Worm (Caenorhabditis elegans) whole organism, late embryonic: ENCODE results near the gene thk-1.
A peak's percentile ranks its signal among the peaks of the same experiment; 100 is the strongest.

Experiments
- C08G9.2 ChIP-seq: sonication (generic microtip); optimal IDR thresholded peaks from 2 replicates; lab custom pipeline; 2016; ENCODE audit warnings: mild to moderate bottlenecking, missing genetic modification characterization, moderate library complexity, missing compliant biosample characterization
- C38D4.7 ChIP-seq: fragments of 200-800 bp; sonication (Bioruptor generic); optimal IDR thresholded peaks from 2 replicates; lab custom pipeline; 2018; ENCODE audit warnings: mild to moderate bottlenecking, missing genetic modification characterization, moderate library complexity, missing compliant biosample characterization
- K09A11.1 ChIP-seq: sonication (generic microtip); optimal IDR thresholded peaks from 2 replicates; lab custom pipeline; 2017; ENCODE audit warnings: antibody characterized with exemption, mild to moderate bottlenecking, missing genetic modification characterization, missing compliant biosample characterization; ENCODE audit not compliant: insufficient read depth
- ama-1 ChIP-seq: fragments of 150-350 bp; optimal IDR thresholded peaks from 2 replicates; lab custom pipeline; 2014
- ceh-14 ChIP-seq: sonication (generic microtip); optimal IDR thresholded peaks from 2 replicates; lab custom pipeline; 2016; ENCODE audit warnings: missing genotype, missing genetic modification characterization, missing compliant biosample characterization
- ceh-18 ChIP-seq: sonication (generic microtip); optimal IDR thresholded peaks from 2 replicates; lab custom pipeline; 2016; ENCODE audit warnings: missing genetic modification characterization, missing compliant biosample characterization
- ceh-24 ChIP-seq: sonication (generic microtip); optimal IDR thresholded peaks from 2 replicates; lab custom pipeline; 2016; ENCODE audit warnings: mild to moderate bottlenecking, missing genetic modification characterization, missing compliant biosample characterization
- ceh-30 ChIP-seq: fragments of 150-350 bp; optimal IDR thresholded peaks from 2 replicates; lab custom pipeline; 2014; ENCODE audit warnings: missing biosample characterization, missing genetic modification characterization
- ceh-48 ChIP-seq: sonication (generic microtip); optimal IDR thresholded peaks from 2 replicates; lab custom pipeline; 2016; ENCODE audit warnings: missing genetic modification characterization, inconsistent platforms, missing compliant biosample characterization
- ceh-9 ChIP-seq: sonication (generic microtip); optimal IDR thresholded peaks from 2 replicates; lab custom pipeline; 2016; ENCODE audit warnings: mild to moderate bottlenecking, missing genetic modification characterization, inconsistent platforms, missing compliant biosample characterization
- dve-1 ChIP-seq: sonication (generic microtip); optimal IDR thresholded peaks from 2 replicates; lab custom pipeline; 2017; ENCODE audit warnings: antibody characterized with exemption, mild to moderate bottlenecking, missing genetic modification characterization, missing compliant biosample characterization
- elt-2 ChIP-seq: sonication (generic microtip); optimal IDR thresholded peaks from 2 replicates; lab custom pipeline; 2016; ENCODE audit warnings: missing genetic modification reagents, missing genetic modification characterization, missing compliant biosample characterization
- fkh-10 ChIP-seq: fragments of 150-350 bp; optimal IDR thresholded peaks from 2 replicates; lab custom pipeline; 2014; ENCODE audit warnings: missing biosample characterization, missing genetic modification reagents, missing genetic modification characterization
- hlh-13 ChIP-seq: fragments of 200-800 bp; sonication (Bioruptor generic); optimal IDR thresholded peaks from 2 replicates; lab custom pipeline; 2018; ENCODE audit warnings: mild to moderate bottlenecking, missing genetic modification characterization, missing compliant biosample characterization
- hlh-15 ChIP-seq: sonication (generic microtip); optimal IDR thresholded peaks from 2 replicates; lab custom pipeline; 2016; ENCODE audit warnings: missing genetic modification characterization, missing compliant biosample characterization
- hlh-6 ChIP-seq: sonication (generic microtip); optimal IDR thresholded peaks from 2 replicates; lab custom pipeline; 2016; ENCODE audit warnings: missing genotype, missing genetic modification characterization, missing compliant biosample characterization
- hlh-8 ChIP-seq: sonication (generic microtip); optimal IDR thresholded peaks from 2 replicates; lab custom pipeline; 2016; ENCODE audit warnings: missing genotype, missing genetic modification characterization, missing compliant biosample characterization
- lim-6 ChIP-seq: sonication (generic microtip); optimal IDR thresholded peaks from 2 replicates; lab custom pipeline; 2016; ENCODE audit warnings: missing genetic modification characterization, missing compliant biosample characterization
- lin-11 ChIP-seq: fragments of 200-800 bp; sonication (Bioruptor generic); optimal IDR thresholded peaks from 2 replicates; lab custom pipeline; 2018; ENCODE audit warnings: mild to moderate bottlenecking, missing genetic modification characterization, missing compliant biosample characterization
- madf-2 ChIP-seq: sonication (generic microtip); optimal IDR thresholded peaks from 2 replicates; lab custom pipeline; 2017; ENCODE audit warnings: missing genetic modification characterization, missing compliant biosample characterization
- nfya-1 ChIP-seq: sonication (generic microtip); optimal IDR thresholded peaks from 2 replicates; lab custom pipeline; 2017; ENCODE audit warnings: missing genetic modification characterization, mild to moderate bottlenecking, missing compliant biosample characterization, antibody characterized with exemption, moderate library complexity
- nhr-232 ChIP-seq: sonication (generic microtip); optimal IDR thresholded peaks from 2 replicates; lab custom pipeline; 2016; ENCODE audit warnings: missing genetic modification characterization, missing compliant biosample characterization
- npax-4 ChIP-seq: sonication (generic microtip); optimal IDR thresholded peaks from 2 replicates; lab custom pipeline; 2016; ENCODE audit warnings: missing genetic modification characterization, missing compliant biosample characterization
- pag-3 ChIP-seq: sonication (generic microtip); optimal IDR thresholded peaks from 2 replicates; lab custom pipeline; 2016; ENCODE audit warnings: missing compliant biosample characterization, missing genetic modification characterization, borderline replicate concordance
- pqm-1 ChIP-seq: sonication (generic microtip); optimal IDR thresholded peaks from 2 replicates; lab custom pipeline; 2016; ENCODE audit warnings: missing genetic modification characterization, missing compliant biosample characterization
- pros-1 ChIP-seq: fragments of 150-350 bp; optimal IDR thresholded peaks from 2 replicates; lab custom pipeline; 2014; ENCODE audit warnings: missing biosample characterization, missing genetic modification reagents, missing genetic modification characterization
- ref-2 ChIP-seq: sonication (generic microtip); optimal IDR thresholded peaks from 2 replicates; lab custom pipeline; 2016; ENCODE audit warnings: missing genetic modification characterization, missing compliant biosample characterization
- sox-2 ChIP-seq: fragments of 200-800 bp; sonication (Bioruptor generic); IDR thresholded peaks from 2 replicates; pipeline ENCODE4 v1.3.6; 2022; ENCODE audit warnings: missing genetic modification reagents, missing genetic modification characterization, missing compliant biosample characterization
- syd-9 ChIP-seq: sonication (generic microtip); optimal IDR thresholded peaks from 2 replicates; lab custom pipeline; 2016; ENCODE audit warnings: mild to moderate bottlenecking, missing genetic modification characterization, moderate library complexity, missing compliant biosample characterization
- unc-3 ChIP-seq, 2 experiments: fragments of 200-800 bp in 1 of 2; sonication (Bioruptor generic) in 1 of 2; sonication (generic microtip) in 1 of 2; conservative IDR thresholded peaks in 1 of 2; optimal IDR thresholded peaks in 1 of 2; 2 replicates each; pipeline versions ENCODE4 v1.3.6 to Lab custom; 2016 to 2022; ENCODE audit warnings: missing compliant biosample characterization in 2 of 2, missing genetic modification characterization in 2 of 2, missing genetic modification reagents in 1 of 2
- unc-55 ChIP-seq: sonication (generic microtip); optimal IDR thresholded peaks from 2 replicates; lab custom pipeline; 2017; ENCODE audit warnings: missing biosample characterization, missing genetic modification reagents, missing genetic modification characterization
- unc-86 ChIP-seq: sonication (generic microtip); optimal IDR thresholded peaks from 2 replicates; lab custom pipeline; 2016; ENCODE audit warnings: missing genetic modification characterization, missing compliant biosample characterization
- ztf-16 ChIP-seq: sonication (generic microtip); optimal IDR thresholded peaks from 2 replicates; lab custom pipeline; 2017; ENCODE audit warnings: missing genetic modification characterization, missing compliant biosample characterization

The thk-1 gene

ce11 chrIV:10242458-10243123, 38.8 kb downstream of the thk-1 start:
- no peak for TF ChIP-seq dve-1 (tag; lab: Kevin White, UChicago)
- no peak for TF ChIP-seq unc-3 (GFP tag; conservative IDR thresholded peaks at IDR 0.05; lab: Robert Waterston, UW)
- no peak for TF ChIP-seq unc-3 (tag; optimal IDR thresholded peaks at IDR 0.05; lab: Kevin White, UChicago)
- no peak for TF ChIP-seq hlh-15 (tag; lab: Kevin White, UChicago)
- TF ChIP-seq nfya-1 (tag; lab: Kevin White, UChicago): no peak
- no peak for TF ChIP-seq lin-11 (tag; lab: Kevin White, UChicago)
- TF ChIP-seq pqm-1 (tag; lab: Kevin White, UChicago): no peak
- TF ChIP-seq ceh-18 (tag; lab: Kevin White, UChicago): no peak
- no peak for TF ChIP-seq ceh-14 (tag; lab: Kevin White, UChicago)

- TF ChIP-seq nhr-232: no peak
- no peak for TF ChIP-seq ztf-16 (tag; lab: Kevin White, UChicago)
- no peak for TF ChIP-seq hlh-6
- no peak for TF ChIP-seq K09A11.1
- no peak for TF ChIP-seq nfya-1 (tag; lab: Kevin White, UChicago)
- TF ChIP-seq lim-6: no peak
- TF ChIP-seq dve-1 (tag; lab: Kevin White, UChicago): no peak
- TF ChIP-seq unc-86: no peak
- no peak for TF ChIP-seq pros-1
- TF ChIP-seq ceh-18 (tag; lab: Kevin White, UChicago): no peak
- no peak for TF ChIP-seq fkh-10 (GFP tag; lab: Kevin White, UChicago)
- TF ChIP-seq pag-3 (tag; lab: Kevin White, UChicago): no peak
Measured at ce11 chrIV:10241659-10242058, 39.7 kb downstream of the thk-1 start, which contains the start of gene lipl-7. lipl-7 (minus strand) TSS chrIV:10241823.

ce11 chrIV:10239045-10239444, 42.3 kb downstream of the thk-1 start, which contains the start of gene ech-8:
ech-8 (minus strand) TSS chrIV:10239176.
- TF ChIP-seq C38D4.7: no peak
- TF ChIP-seq elt-2: peak; percentile 44
- TF ChIP-seq lin-11 (tag; lab: Kevin White, UChicago): no peak

- no peak for TF ChIP-seq npax-4 (tag; lab: Kevin White, UChicago)
- TF ChIP-seq elt-2: no peak
Measured at ce11 chrIV:10236106-10236505, 45.3 kb downstream of the thk-1 start.

ce11 chrIV:10235279-10235829, 46.0 kb downstream of the thk-1 start, which contains the start of gene ech-9:
ech-9 (minus strand) TSS chrIV:10235329.
- no peak for TF ChIP-seq ceh-30
- TF ChIP-seq ceh-24 (tag; lab: Kevin White, UChicago): no peak
- TF ChIP-seq C08G9.2: no peak
- TF ChIP-seq ceh-9 (tag; lab: Kevin White, UChicago): no peak
- TF ChIP-seq, all 69 proteins: peak for 0

ce11 chrIV:10232456-10232855, 48.9 kb downstream of the thk-1 start, which contains the start of gene F01G10.4:
F01G10.4 (minus strand) TSS chrIV:10232556.
- TF ChIP-seq hlh-8: no peak
- TF ChIP-seq pros-1: no peak
- no peak for TF ChIP-seq npax-4 (tag; lab: Kevin White, UChicago)
- TF ChIP-seq dve-1 (tag; lab: Kevin White, UChicago): no peak
- no peak for TF ChIP-seq sox-2 (GFP tag; lab: Robert Waterston, UW)
- TF ChIP-seq ceh-9 (tag; lab: Kevin White, UChicago): no peak
- TF ChIP-seq hlh-15 (tag; lab: Kevin White, UChicago): no peak
- TF ChIP-seq, all 69 proteins: peak for 0

- TF ChIP-seq hlh-13: no peak
- TF ChIP-seq ref-2 (tag; lab: Kevin White, UChicago): no peak
- no peak for TF ChIP-seq hlh-15 (tag; lab: Kevin White, UChicago)
- TF ChIP-seq lin-11 (tag; lab: Kevin White, UChicago): no peak
- no peak for TF ChIP-seq dve-1 (tag; lab: Kevin White, UChicago)
- no peak for TF ChIP-seq ceh-48 (tag; lab: Kevin White, UChicago)
- TF ChIP-seq hlh-6: no peak
- no peak for TF ChIP-seq pqm-1 (tag; lab: Kevin White, UChicago)
- TF ChIP-seq npax-4 (tag; lab: Kevin White, UChicago): no peak
- no peak for TF ChIP-seq ceh-24 (tag; lab: Kevin White, UChicago)
- TF ChIP-seq madf-2 (tag; lab: Kevin White, UChicago): no peak
- TF ChIP-seq K09A11.1: no peak
- no peak for TF ChIP-seq unc-55 (GFP tag; lab: Kevin White, UChicago)
- no peak for TF ChIP-seq ama-1 (lab: Kevin White, UChicago)
- TF ChIP-seq C08G9.2: no peak
- TF ChIP-seq lim-6: no peak
- no peak for TF ChIP-seq syd-9
- no peak for TF ChIP-seq nfya-1 (tag; lab: Kevin White, UChicago)
- TF ChIP-seq unc-3 (GFP tag; conservative IDR thresholded peaks at IDR 0.05; lab: Robert Waterston, UW): no peak
- no peak for TF ChIP-seq unc-3 (tag; optimal IDR thresholded peaks at IDR 0.05; lab: Kevin White, UChicago)
- TF ChIP-seq, all 69 proteins: peak for 0
Measured at ce11 chrIV:10230971-10231370, 50.4 kb downstream of the thk-1 start, which contains the start of gene F01G10.5. F01G10.5 (minus strand) TSS chrIV:10231071.
